Worm (Caenorhabditis elegans): ENCODE results near the gene col-19.

DNA sequence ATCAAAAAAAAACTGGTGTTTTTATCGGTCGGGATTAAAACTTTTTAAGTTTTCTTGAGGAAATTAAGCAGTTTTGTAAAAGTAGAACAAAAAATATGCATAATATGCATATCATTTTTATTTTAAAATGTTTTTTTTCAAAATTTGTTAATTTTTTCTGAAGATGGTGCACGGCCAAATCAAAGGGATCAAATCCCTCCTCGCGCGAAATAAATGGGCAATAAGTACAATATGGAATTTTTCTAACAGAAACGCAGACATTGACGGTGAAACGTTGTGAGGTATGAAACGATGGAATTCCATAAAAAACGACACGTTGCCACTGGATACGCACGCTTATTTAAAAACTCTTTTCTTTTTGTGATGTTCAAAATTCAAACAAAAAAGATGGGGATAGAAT, 18.6 kb upstream of the col-19 start:
- no peak for TF ChIP-seq unc-62 (GFP tag; optimal IDR thresholded peaks at IDR 0.05)
- no peak for TF ChIP-seq lin-39 (tag; optimal IDR thresholded peaks at IDR 0.05)
- TF ChIP-seq tbx-2 (tag; optimal IDR thresholded peaks at IDR 0.05) = no peak
- no peak for TF ChIP-seq lin-15B (tag; optimal IDR thresholded peaks at IDR 0.05)
- no peak for TF ChIP-seq mdl-1 (tag; optimal IDR thresholded peaks at IDR 0.05)
- TF ChIP-seq pag-3 (tag; optimal IDR thresholded peaks at IDR 0.05; ENCODE audit: borderline replicate concordance, insufficient read depth) = no peak
- no peak for TF ChIP-seq nhr-28 (tag; optimal IDR thresholded peaks at IDR 0.05)

Measured in whole organism, L1 larva.